Worm (Caenorhabditis elegans) whole organism, early embryonic: ENCODE data around the gene cyn-6.

ENCODE experiments used
- ama-1 ChIP-seq: fragments of 150-350 bp; optimal IDR thresholded peaks from 2 replicates; lab custom pipeline; 2014
- ceh-13 ChIP-seq: fragments of 200-800 bp; sonication (Bioruptor generic); optimal IDR thresholded peaks from 2 replicates; lab custom pipeline; 2018; ENCODE audit warnings: mild to moderate bottlenecking, missing genetic modification characterization, missing compliant biosample characterization
- ceh-36 ChIP-seq: sonication (generic microtip); optimal IDR thresholded peaks from 2 replicates; lab custom pipeline; 2016; ENCODE audit warnings: missing genetic modification characterization, inconsistent platforms, missing compliant biosample characterization
- flt-1 ChIP-seq: fragments of 200-800 bp; sonication (Bioruptor generic); IDR thresholded peaks from 2 replicates; pipeline ENCODE4 v1.3.6; 2022; ENCODE audit warnings: missing genetic modification characterization, missing compliant biosample characterization
- hmg-4 ChIP-seq: fragments of 200-800 bp; sonication (Bioruptor generic); optimal IDR thresholded peaks from 2 replicates; lab custom pipeline; 2018; ENCODE audit warnings: mild to moderate bottlenecking, missing genetic modification characterization, missing compliant biosample characterization
- pes-1 ChIP-seq: fragments of 200-800 bp; sonication (Bioruptor generic); IDR thresholded peaks from 2 replicates; pipeline ENCODE4 v1.3.6; 2022; ENCODE audit warnings: missing genetic modification reagents, missing genetic modification characterization, missing compliant biosample characterization
- scrt-1 ChIP-seq: fragments of 200-800 bp; sonication (Bioruptor generic); IDR thresholded peaks from 2 replicates; pipeline ENCODE4 v1.3.6; 2022; ENCODE audit warnings: missing genetic modification characterization, missing compliant biosample characterization
- sea-1 ChIP-seq: fragments of 200-800 bp; sonication (Bioruptor generic); conservative IDR thresholded peaks from 2 replicates; pipeline ENCODE4 v1.3.6; 2022; ENCODE audit warnings: missing genetic modification characterization, missing compliant biosample characterization
- tbx-37 ChIP-seq: fragments of 200-800 bp; sonication (Bioruptor generic); conservative IDR thresholded peaks from 2 replicates; pipeline ENCODE4 v1.3.6; 2022; ENCODE audit warnings: missing genetic modification reagents, missing genetic modification characterization, missing compliant biosample characterization

ce11 chrIII:794984-795596, 21.9 kb downstream of the cyn-6 start, which contains the start of gene trpp-11:
- TF ChIP-seq ama-1 (lab: Kevin White, UChicago): no peak
- no peak for TF ChIP-seq sea-1
- TF ChIP-seq scrt-1 (GFP tag; lab: Robert Waterston, UW): no peak
- TF ChIP-seq hmg-4: no peak
- TF ChIP-seq pes-1 (GFP tag; lab: Robert Waterston, UW): no peak
- no peak for TF ChIP-seq ceh-36
- no peak for TF ChIP-seq tbx-37 (GFP tag; lab: Robert Waterston, UW)
- no peak for TF ChIP-seq ceh-13 (GFP tag; lab: Kevin White, UChicago)
- no peak for TF ChIP-seq flt-1
